Worm (Caenorhabditis elegans) whole organism, L2 larva: ENCODE data around the gene wdr-48.

Experiments used
- ama-1 ChIP-seq: fragments of 150-350 bp; optimal IDR thresholded peaks from 2 replicates; lab custom pipeline; 2018; ENCODE audit warnings: inconsistent platforms
- blmp-1 ChIP-seq: sonication (generic microtip); optimal IDR thresholded peaks from 2 replicates; lab custom pipeline; 2017; ENCODE audit warnings: missing genetic modification characterization, mild to moderate bottlenecking, missing compliant biosample characterization, antibody characterized with exemption, moderate library complexity; ENCODE audit not compliant: insufficient read depth
- ceh-82 ChIP-seq: fragments of 150-350 bp; optimal IDR thresholded peaks from 2 replicates; lab custom pipeline; 2014; ENCODE audit warnings: missing biosample characterization, missing genetic modification characterization
- lin-39 ChIP-seq: fragments of 150-350 bp; optimal IDR thresholded peaks from 2 replicates; lab custom pipeline; 2014; ENCODE audit warnings: missing biosample characterization, missing genetic modification reagents, missing genetic modification characterization
- mbf-1 ChIP-seq: sonication (generic microtip); optimal IDR thresholded peaks from 2 replicates; lab custom pipeline; 2017; ENCODE audit warnings: missing biosample characterization, missing genetic modification characterization
- mdl-1 ChIP-seq, 2 experiments: fragments of 150-350 bp in 1 of 2; sonication (generic microtip) in 1 of 2; optimal IDR thresholded peaks; 2 replicates each; lab custom pipeline; 2017; ENCODE audit warnings: missing biosample characterization in 2 of 2, missing genetic modification characterization in 2 of 2
- nhr-11 ChIP-seq: fragments of 150-350 bp; optimal IDR thresholded peaks from 2 replicates; lab custom pipeline; 2014; ENCODE audit warnings: missing biosample characterization, missing genetic modification characterization
- nhr-25 ChIP-seq: fragments of 150-350 bp; sonication (generic microtip); optimal IDR thresholded peaks from 3 replicates; lab custom pipeline; 2014; ENCODE audit warnings: missing biosample characterization, missing genetic modification characterization
- sma-3 ChIP-seq: sonication (generic microtip); optimal IDR thresholded peaks from 2 replicates; lab custom pipeline; 2016; ENCODE audit warnings: missing genetic modification reagents, missing genetic modification characterization, missing compliant biosample characterization
- snpc-4 ChIP-seq: fragments of 150-350 bp; optimal IDR thresholded peaks from 2 replicates; lab custom pipeline; 2014; ENCODE audit warnings: missing biosample characterization, missing genetic modification characterization
- unc-55 ChIP-seq: fragments of 150-350 bp; sonication (generic microtip); optimal IDR thresholded peaks from 3 replicates; lab custom pipeline; 2014; ENCODE audit warnings: missing biosample characterization, missing genetic modification reagents, missing genetic modification characterization
- unc-62 ChIP-seq: fragments of 150-350 bp; optimal IDR thresholded peaks from 2 replicates; lab custom pipeline; 2014; ENCODE audit warnings: missing biosample characterization, missing genetic modification reagents, missing genetic modification characterization
- ztf-11 ChIP-seq: sonication (generic microtip); optimal IDR thresholded peaks from 2 replicates; lab custom pipeline; 2017; ENCODE audit warnings: missing biosample characterization, missing genetic modification characterization

ce11 chrIII:4562070-4562788 is 16.4 kb upstream of the wdr-48 start, which contains the start of gene pan-1:
- TF ChIP-seq unc-62 (GFP tag; lab: Kevin White, UChicago) = no peak
- TF ChIP-seq nhr-11 (tag; lab: Kevin White, UChicago) = no peak
- TF ChIP-seq unc-55 (GFP tag; lab: Kevin White, UChicago) = peak; percentile 75
- TF ChIP-seq ceh-82 = no peak
- TF ChIP-seq lin-39 = no peak
- TF ChIP-seq sma-3 (GFP tag; lab: Kevin White, UChicago) = peak; percentile 27
- no peak for TF ChIP-seq ztf-11 (tag; lab: Kevin White, UChicago)
- TF ChIP-seq nhr-25 (tag; lab: Kevin White, UChicago) = peak; percentile 14
- no peak for TF ChIP-seq mbf-1 (tag; lab: Kevin White, UChicago)
- TF ChIP-seq blmp-1 (tag; lab: Kevin White, UChicago) = no peak
- TF ChIP-seq ama-1 (lab: Kevin White, UChicago) = no peak
- TF ChIP-seq snpc-4 (tag; lab: Kevin White, UChicago) = no peak
- TF ChIP-seq mdl-1 (tag; optimal IDR thresholded peaks at IDR 0.05; lab: Kevin White, UChicago) = no peak
